Worm (Caenorhabditis elegans): ENCODE results near the gene str-129.

Gene str-129

DNA sequence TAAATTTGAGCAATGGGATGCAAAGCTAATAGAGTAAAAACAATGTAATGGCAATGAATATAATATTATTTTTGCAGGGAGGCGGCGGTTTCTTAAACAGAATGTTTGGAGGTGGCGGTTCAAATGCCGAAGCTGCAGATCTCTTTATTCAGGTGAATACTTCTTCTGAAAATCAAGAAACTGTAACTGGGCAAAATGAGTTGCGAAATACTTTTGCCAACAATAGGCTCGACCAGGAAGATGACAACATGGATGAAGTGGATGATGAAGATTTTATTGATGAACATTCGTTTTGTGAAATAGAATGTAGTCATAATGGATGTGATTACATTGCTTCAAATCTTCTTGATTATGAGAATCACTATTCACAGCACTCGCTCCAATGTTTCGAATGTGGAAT lies 38.5 kb upstream of the str-129 start (continued):
- TF ChIP-seq him-1 (tag; optimal IDR thresholded peaks at IDR 0.05) (no peak), Y56A3A.18 (GFP tag; IDR thresholded peaks at IDR 0.05) (no peak), mes-4 (tag; optimal IDR thresholded peaks at IDR 0.05) (no peak)

DNA sequence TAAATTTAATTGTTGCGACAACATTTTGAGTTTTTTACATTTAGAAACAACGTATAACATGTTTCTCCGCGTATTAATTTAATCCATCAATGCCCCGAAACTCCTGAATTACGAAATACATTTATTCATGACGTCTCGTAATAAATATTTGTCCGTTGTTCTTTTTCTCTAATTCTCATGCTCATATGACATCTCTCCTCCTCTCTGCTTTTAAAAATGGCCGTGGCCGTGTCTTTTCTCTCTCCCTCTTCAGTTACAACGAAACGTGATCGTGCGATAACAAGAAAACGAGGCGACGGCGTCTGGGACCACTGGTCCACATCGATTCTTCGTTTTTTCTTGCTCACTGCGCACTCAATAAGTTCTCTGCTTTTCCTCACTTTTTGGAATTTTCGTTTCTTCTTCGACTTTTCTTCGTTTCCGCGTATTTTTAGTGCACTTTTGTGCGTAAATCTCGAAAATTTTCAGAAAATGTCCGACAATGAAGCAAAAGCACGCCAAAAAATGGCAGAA lies 37.9 kb upstream of the str-129 start, which contains the start of gene snap-1:
Gene snap-1 (plus strand): TSS at position 463 of the 513 bp plus-strand sequence.
- peak; percentile 16 for TF ChIP-seq nhr-80 (tag; optimal IDR thresholded peaks at IDR 0.05)
- TF ChIP-seq ztf-22 (GFP tag; optimal IDR thresholded peaks at IDR 0.05) = no peak
- no peak for TF ChIP-seq F52B5.7 (tag; optimal IDR thresholded peaks at IDR 0.05)
- no peak for TF ChIP-seq ceh-58 (GFP tag; IDR thresholded peaks at IDR 0.05)
- TF ChIP-seq K11D2.4 (GFP tag; IDR thresholded peaks at IDR 0.05) = no peak
- TF ChIP-seq ceh-27 (GFP tag; optimal IDR thresholded peaks at IDR 0.05) = peak; percentile 46
- no peak for TF ChIP-seq tlf-1 (GFP tag; optimal IDR thresholded peaks at IDR 0.05)
- TF ChIP-seq Y95B8A.8 (GFP tag; IDR thresholded peaks at IDR 0.05) = no peak
- TF ChIP-seq die-1 (tag; optimal IDR thresholded peaks at IDR 0.05) = no peak
- TF ChIP-seq let-607 (tag; optimal IDR thresholded peaks at IDR 0.05) = no peak
- no peak for TF ChIP-seq sptf-2 (GFP tag; optimal IDR thresholded peaks at IDR 0.05)
- TF ChIP-seq chd-7 (tag; optimal IDR thresholded peaks at IDR 0.05) = no peak
- peak; percentile 27; the same call in 1 of the 2 replicates for TF ChIP-seq pbrm-1 (GFP tag; IDR thresholded peaks at IDR 0.05)
- TF ChIP-seq ztf-26 (tag; optimal IDR thresholded peaks at IDR 0.05) = no peak
- no peak for TF ChIP-seq lsl-1 (GFP tag; optimal IDR thresholded peaks at IDR 0.05)
- no peak for TF ChIP-seq nfya-2 (GFP tag; IDR thresholded peaks at IDR 0.05)
- no peak for TF ChIP-seq cebp-2 (GFP tag; IDR thresholded peaks at IDR 0.05)
- no peak for TF ChIP-seq nhr-90 (tag; optimal IDR thresholded peaks at IDR 0.05)
- no peak for TF ChIP-seq aptf-2 (GFP tag; conservative IDR thresholded peaks at IDR 0.05)
- no peak for TF ChIP-seq mes-4 (tag; optimal IDR thresholded peaks at IDR 0.05)
- TF ChIP-seq rec-8 (tag; optimal IDR thresholded peaks at IDR 0.05) = no peak
- peak in 1 of 3 experiments; percentile 44 for TF ChIP-seq lin-35 (GFP tag; optimal IDR thresholded peaks at IDR 0.05)
- TF ChIP-seq hmg-1.2 (GFP tag; IDR thresholded peaks at IDR 0.05) = peak; percentile 45; the same call in 1 of the 2 replicates
- TF ChIP-seq madf-6 (GFP tag; IDR thresholded peaks at IDR 0.05) = no peak
- no peak for TF ChIP-seq F23B12.7 (tag; optimal IDR thresholded peaks at IDR 0.05; ENCODE audit: insufficient read depth)
- TF ChIP-seq snpc-1.1 (tag; optimal IDR thresholded peaks at IDR 0.05; ENCODE audit: insufficient read depth) = no peak
- TF ChIP-seq tbp1 (GFP tag; optimal IDR thresholded peaks at IDR 0.05) = peak; percentile 3
- no peak for TF ChIP-seq sdz-38 (tag; optimal IDR thresholded peaks at IDR 0.05)
- TF ChIP-seq nhr-120 (GFP tag; IDR thresholded peaks at IDR 0.05) = no peak
- no peak for TF ChIP-seq ztf-18 (tag; optimal IDR thresholded peaks at IDR 0.05)
- 0 out of 2 replicates have a peak, but pooled peaks have one; percentile 46 for TF ChIP-seq ceh-40 (GFP tag; IDR thresholded peaks at IDR 0.05)
- no peak for TF ChIP-seq F37B4.10 (GFP tag; IDR thresholded peaks at IDR 0.05)
- TF ChIP-seq unc-130 (GFP tag; optimal IDR thresholded peaks at IDR 0.05) = no peak
- TF ChIP-seq F39B2.1 (GFP tag; IDR thresholded peaks at IDR 0.05) = no peak
- TF ChIP-seq lsy-27 (tag; optimal IDR thresholded peaks at IDR 0.05; ENCODE audit: borderline replicate concordance, insufficient read depth) = no peak
- TF ChIP-seq T26A5.8 (tag; optimal IDR thresholded peaks at IDR 0.05) = no peak
- no peak for TF ChIP-seq fkh-3 (tag; optimal IDR thresholded peaks at IDR 0.05)
- no peak for TF ChIP-seq snpc-3.4 (tag; optimal IDR thresholded peaks at IDR 0.05)
- TF ChIP-seq attf-6 (GFP tag; IDR thresholded peaks at IDR 0.05) = no peak
- TF ChIP-seq aptf-3 (GFP tag; IDR thresholded peaks at IDR 0.05) = no peak
- TF ChIP-seq efl-1 (GFP tag; optimal IDR thresholded peaks at IDR 0.05) = no peak
- TF ChIP-seq Y79H2A.3 (GFP tag; conservative IDR thresholded peaks at IDR 0.05) = no peak
- no peak for TF ChIP-seq C17E4.6 (GFP tag; IDR thresholded peaks at IDR 0.05)
- no peak for TF ChIP-seq ccch-3 (GFP tag; optimal IDR thresholded peaks at IDR 0.05)
- TF ChIP-seq rcor-1 (GFP tag; IDR thresholded peaks at IDR 0.05) = no peak

All from whole organism, young adult.